Worm (Caenorhabditis elegans) whole organism, mixed stage, embryonic: Measurements from ENCODE around the gene tam-1.

Experiments used
- bed-3 ChIP-seq: fragments of 200-800 bp; sonication (Bioruptor generic); optimal IDR thresholded peaks from 3 replicates; lab custom pipeline; 2018; ENCODE audit warnings: mild to moderate bottlenecking, missing genetic modification characterization, moderate library complexity, missing compliant biosample characterization
- ceh-39 ChIP-seq: fragments of 150-350 bp; optimal IDR thresholded peaks from 2 replicates; lab custom pipeline; 2014; ENCODE audit warnings: missing biosample characterization, missing genetic modification characterization
- ceh-43 ChIP-seq: fragments of 200-800 bp; sonication (Bioruptor generic); optimal IDR thresholded peaks from 2 replicates; lab custom pipeline; 2018; ENCODE audit warnings: mild to moderate bottlenecking, missing genetic modification characterization, moderate library complexity, missing compliant biosample characterization
- ces-1 ChIP-seq: fragments of 150-350 bp; optimal IDR thresholded peaks from 2 replicates; lab custom pipeline; 2014; ENCODE audit warnings: missing biosample characterization, missing genetic modification reagents, missing genetic modification characterization
- elt-1 ChIP-seq: sonication (generic microtip); optimal IDR thresholded peaks from 2 replicates; lab custom pipeline; 2017; ENCODE audit warnings: missing genetic modification characterization, mild to moderate bottlenecking, missing compliant biosample characterization, antibody characterized with exemption, moderate library complexity, borderline replicate concordance; ENCODE audit not compliant: insufficient read depth
- elt-3 ChIP-seq: fragments of 150-350 bp; optimal IDR thresholded peaks from 2 replicates; lab custom pipeline; 2014; ENCODE audit warnings: missing biosample characterization, missing genetic modification characterization
- nhr-28 ChIP-seq: fragments of 150-350 bp; optimal IDR thresholded peaks from 2 replicates; lab custom pipeline; 2014; ENCODE audit warnings: missing biosample characterization, missing genetic modification characterization
- nhr-76 ChIP-seq: sonication (generic microtip); optimal IDR thresholded peaks from 2 replicates; lab custom pipeline; 2017; ENCODE audit warnings: missing biosample characterization, missing genetic modification characterization
- pha-4 ChIP-seq: fragments of 150-350 bp; optimal IDR thresholded peaks from 2 replicates; lab custom pipeline; 2018; ENCODE audit warnings: missing biosample characterization, missing genetic modification reagents, missing genetic modification characterization
- snpc-4 ChIP-seq: fragments of 150-350 bp; optimal IDR thresholded peaks from 2 replicates; lab custom pipeline; 2014; ENCODE audit warnings: missing biosample characterization, missing genetic modification characterization
- sptf-1 ChIP-seq: sonication (generic microtip); optimal IDR thresholded peaks from 2 replicates; lab custom pipeline; 2017; ENCODE audit warnings: mild to moderate bottlenecking, missing genetic modification characterization, moderate library complexity, missing compliant biosample characterization
- unc-39 ChIP-seq: fragments of 150-350 bp; optimal IDR thresholded peaks from 2 replicates; lab custom pipeline; 2014; ENCODE audit warnings: missing biosample characterization, missing genetic modification characterization
- unc-62 ChIP-seq: fragments of 150-350 bp; optimal IDR thresholded peaks from 2 replicates; lab custom pipeline; 2014; ENCODE audit warnings: missing biosample characterization, missing genetic modification reagents, missing genetic modification characterization
- ztf-11 ChIP-seq: fragments of 150-350 bp; optimal IDR thresholded peaks from 2 replicates; lab custom pipeline; 2014; ENCODE audit warnings: missing biosample characterization, missing genetic modification characterization

DNA sequence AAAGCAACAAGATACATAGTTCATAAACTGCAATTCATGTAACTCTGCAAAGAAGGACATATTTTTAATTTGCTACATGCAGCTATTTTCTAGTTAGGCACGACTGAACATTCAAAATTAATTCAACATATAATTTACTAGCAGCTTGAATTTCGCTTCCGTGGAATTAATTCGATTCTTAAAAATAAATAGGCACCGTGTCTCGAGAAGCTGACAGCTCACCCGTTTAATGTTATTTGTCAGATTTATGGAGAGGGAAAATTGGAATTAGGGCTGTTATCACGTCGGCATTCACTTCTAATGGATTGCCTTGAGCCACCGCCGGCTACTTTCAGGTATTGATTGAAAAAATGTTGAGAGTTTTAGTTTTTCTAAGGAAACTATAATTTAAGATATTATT, 36.5 kb downstream of the tam-1 start, which contains the start of gene srh-21:
- TF ChIP-seq unc-62 (GFP tag; lab: Kevin White, UChicago) (no peak), bed-3 (GFP tag; lab: Kevin White, UChicago) (no peak), nhr-76 (tag; lab: Kevin White, UChicago) (no peak), ces-1 (GFP tag; lab: Kevin White, UChicago) (no peak), pha-4 (tag; lab: Kevin White, UChicago) (no peak), elt-1 (tag; lab: Kevin White, UChicago) (no peak), snpc-4 (tag; lab: Kevin White, UChicago) (no peak), elt-3 (no peak), ztf-11 (tag; lab: Kevin White, UChicago) (no peak), ceh-39 (tag; lab: Kevin White, UChicago) (no peak), unc-39 (tag; lab: Kevin White, UChicago) (no peak), ceh-43 (GFP tag; lab: Kevin White, UChicago) (no peak), nhr-28 (tag; lab: Kevin White, UChicago) (no peak), sptf-1 (tag; lab: Kevin White, UChicago) (no peak)
